Worm (Caenorhabditis elegans): ENCODE data around the gene Y57G7A.5.

The Y57G7A.5 gene

DNA sequence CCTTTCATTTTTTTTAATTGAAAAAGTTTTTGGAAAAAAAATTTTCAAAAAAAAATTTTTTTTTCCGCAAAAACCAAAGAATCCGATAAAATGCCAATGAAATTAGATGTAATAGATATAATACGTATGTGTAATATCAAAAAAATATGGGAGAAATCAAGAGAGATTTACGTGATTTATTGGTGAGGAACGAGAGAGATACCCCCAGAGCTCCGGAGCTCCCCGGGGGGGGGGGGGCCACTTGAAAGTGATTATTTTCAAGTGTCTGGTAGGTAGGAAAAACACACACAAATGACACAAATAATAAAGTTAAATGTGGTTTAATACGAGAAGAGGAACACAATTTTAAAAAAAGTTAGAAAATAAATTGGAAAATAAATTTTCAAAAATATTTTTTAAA lies 1.4 kb upstream of the Y57G7A.5 start, which contains the start of gene Y57G7A.11:
Gene Y57G7A.11, minus strand, starts transcription at position 101 of the 400 bp plus-strand sequence.
- no peak for TF ChIP-seq hlh-8 (tag; optimal IDR thresholded peaks at IDR 0.05)
- TF ChIP-seq hlh-30 (tag; optimal IDR thresholded peaks at IDR 0.05; ENCODE audit: insufficient read depth) = no peak
- TF ChIP-seq pros-1 (tag; optimal IDR thresholded peaks at IDR 0.05) = no peak
- no peak for TF ChIP-seq dve-1 (tag; optimal IDR thresholded peaks at IDR 0.05)
- no peak for TF ChIP-seq ets-4 (tag; optimal IDR thresholded peaks at IDR 0.05)
- no peak for TF ChIP-seq unc-42 (tag; optimal IDR thresholded peaks at IDR 0.05)
- no peak for TF ChIP-seq ceh-6 (GFP tag; optimal IDR thresholded peaks at IDR 0.05)
- no peak for TF ChIP-seq rnt-1 (tag; optimal IDR thresholded peaks at IDR 0.05)
- no peak for TF ChIP-seq C38D4.7 (GFP tag; optimal IDR thresholded peaks at IDR 0.05)
- no peak for TF ChIP-seq nhr-232 (tag; optimal IDR thresholded peaks at IDR 0.05)

DNA sequence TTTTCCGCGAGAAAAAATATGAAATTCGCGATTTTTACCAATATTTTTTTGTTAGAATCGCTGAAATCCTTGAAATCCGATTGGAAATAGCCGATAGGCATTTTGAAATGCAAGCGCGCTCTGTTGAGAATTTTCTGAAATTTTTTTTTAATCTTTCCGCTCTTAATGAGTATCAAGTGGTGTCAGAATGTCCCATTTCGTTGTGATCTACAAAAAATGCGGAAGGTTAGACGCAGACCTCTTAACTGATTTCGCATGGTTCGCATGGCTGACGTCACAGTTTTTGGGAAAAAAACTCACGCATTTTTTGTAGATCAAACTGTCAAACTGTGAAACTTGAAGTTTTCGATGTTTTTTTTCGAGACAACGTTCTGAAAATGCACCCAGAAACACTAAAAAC lies 3.5 kb downstream of the Y57G7A.5 start, which contains the start of gene srw-66:
Gene srw-66, minus strand, starts transcription at position 101 of the 400 bp plus-strand sequence.
- TF ChIP-seq mec-3 (tag; optimal IDR thresholded peaks at IDR 0.05; ENCODE audit: borderline replicate concordance) (no peak), ceh-2 (tag; optimal IDR thresholded peaks at IDR 0.05) (no peak), zip-5 (tag; optimal IDR thresholded peaks at IDR 0.05) (no peak), madf-2 (tag; optimal IDR thresholded peaks at IDR 0.05) (no peak), ceh-18 (tag; optimal IDR thresholded peaks at IDR 0.05) (no peak), rnt-1 (tag; optimal IDR thresholded peaks at IDR 0.05) (no peak), gmeb-2 (tag; optimal IDR thresholded peaks at IDR 0.05) (no peak), T23F11.4 (GFP tag; optimal IDR thresholded peaks at IDR 0.05) (no peak), nhr-232 (tag; optimal IDR thresholded peaks at IDR 0.05) (no peak), ceh-14 (tag; optimal IDR thresholded peaks at IDR 0.05) (no peak), Y22D7AL.16 (tag; optimal IDR thresholded peaks at IDR 0.05) (no peak), pha-2 (tag; optimal IDR thresholded peaks at IDR 0.05) (no peak), sdc-2 (tag; optimal IDR thresholded peaks at IDR 0.05) (no peak), ttx-3 (tag; optimal IDR thresholded peaks at IDR 0.05) (no peak), fkh-10 (GFP tag; optimal IDR thresholded peaks at IDR 0.05) (no peak), ets-4 (tag; optimal IDR thresholded peaks at IDR 0.05) (no peak), sox-4 (tag; optimal IDR thresholded peaks at IDR 0.05) (no peak), lin-11 (tag; optimal IDR thresholded peaks at IDR 0.05) (no peak)

DNA sequence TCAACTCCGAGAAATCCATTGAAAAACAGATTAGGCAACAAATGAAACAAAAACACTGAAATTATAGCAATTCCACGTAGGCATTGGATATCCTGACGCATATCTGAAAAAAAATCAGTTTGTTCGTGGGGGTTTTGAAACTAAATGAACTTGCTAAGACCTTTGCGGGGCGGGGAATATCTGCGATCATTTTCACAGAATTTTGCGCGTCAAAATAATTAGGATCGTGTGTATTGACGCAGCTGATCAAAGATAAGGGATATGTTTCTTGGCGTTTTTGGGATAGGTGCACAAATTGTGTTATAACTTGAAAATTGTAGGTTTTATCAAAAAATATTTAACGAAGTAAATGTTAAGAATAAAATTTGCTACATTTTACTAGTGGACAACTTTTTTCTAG lies 8.5 kb downstream of the Y57G7A.5 start, which contains the start of gene oac-30:
Gene oac-30, minus strand, starts transcription at position 101 of the 400 bp plus-strand sequence.
- no peak for TF ChIP-seq nfya-1 (tag; optimal IDR thresholded peaks at IDR 0.05)
- no peak for TF ChIP-seq rnt-1 (tag; optimal IDR thresholded peaks at IDR 0.05)
- no peak for TF ChIP-seq elt-4 (tag; optimal IDR thresholded peaks at IDR 0.05)
- no peak for TF ChIP-seq ceh-22 (tag; optimal IDR thresholded peaks at IDR 0.05)
- no peak for TF ChIP-seq ceh-6 (GFP tag; optimal IDR thresholded peaks at IDR 0.05)
- no peak for TF ChIP-seq che-1 (tag; optimal IDR thresholded peaks at IDR 0.05)
- TF ChIP-seq ceh-9 (tag; optimal IDR thresholded peaks at IDR 0.05) = no peak
- no peak for TF ChIP-seq zip-5 (tag; optimal IDR thresholded peaks at IDR 0.05)

DNA sequence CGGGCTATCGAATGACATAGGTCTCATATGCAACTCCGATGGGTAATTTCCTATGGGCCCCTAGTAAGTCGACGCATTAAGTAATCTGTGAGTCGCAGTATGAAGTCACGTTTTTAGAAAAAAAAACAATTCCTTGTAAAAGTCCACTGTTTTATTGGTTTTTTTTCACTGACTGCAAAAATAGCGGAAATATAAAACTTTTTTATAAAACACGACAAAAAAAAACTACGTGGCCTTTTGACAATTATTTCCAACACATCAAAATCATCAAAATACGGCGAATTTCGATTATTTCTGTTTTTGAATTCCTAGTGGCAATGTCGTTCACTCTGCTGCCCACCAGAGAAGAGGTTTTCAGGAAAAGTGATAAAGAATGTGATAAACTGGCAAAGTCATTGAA lies 16.7 kb downstream of the Y57G7A.5 start, which contains the start of gene clpr-2:
Gene clpr-2, plus strand, starts transcription at position 301 of the 400 bp plus-strand sequence.
- no peak for TF ChIP-seq zip-5 (tag; optimal IDR thresholded peaks at IDR 0.05)
- TF ChIP-seq C38D4.7 (GFP tag; optimal IDR thresholded peaks at IDR 0.05) = no peak
- no peak for TF ChIP-seq ahr-1 (tag; optimal IDR thresholded peaks at IDR 0.05)
- no peak for TF ChIP-seq T23F11.4 (GFP tag; optimal IDR thresholded peaks at IDR 0.05)
- TF ChIP-seq elt-4 (tag; optimal IDR thresholded peaks at IDR 0.05) = no peak
- no peak for TF ChIP-seq pag-3 (tag; optimal IDR thresholded peaks at IDR 0.05; ENCODE audit: borderline replicate concordance)
- TF ChIP-seq che-1 (tag; optimal IDR thresholded peaks at IDR 0.05) = no peak
- no peak for TF ChIP-seq dve-1 (tag; optimal IDR thresholded peaks at IDR 0.05)

DNA sequence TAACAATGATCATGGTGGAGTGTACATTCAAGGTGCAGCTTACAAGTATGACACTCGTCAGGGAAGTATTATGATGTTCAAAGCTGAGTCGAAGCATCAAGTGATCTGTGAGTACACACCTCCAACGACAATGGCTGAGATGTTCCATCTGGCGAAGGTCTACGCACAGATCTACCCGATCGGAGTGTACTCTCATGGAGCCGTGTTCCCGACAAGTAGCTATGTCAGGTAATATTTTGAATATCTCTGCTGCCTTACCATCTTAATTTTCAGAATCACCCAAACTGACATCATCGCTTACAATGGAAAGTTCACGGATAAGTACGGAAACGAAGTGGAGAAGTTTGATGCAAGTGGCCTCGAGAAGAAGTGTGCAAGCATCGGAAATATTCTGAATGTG lies 18.6 kb downstream of the Y57G7A.5 start:
- no peak for TF ChIP-seq mec-3 (tag; optimal IDR thresholded peaks at IDR 0.05; ENCODE audit: borderline replicate concordance)
- no peak for TF ChIP-seq pax-1 (tag; optimal IDR thresholded peaks at IDR 0.05)
- no peak for TF ChIP-seq ets-4 (tag; optimal IDR thresholded peaks at IDR 0.05)
- no peak for TF ChIP-seq C38D4.7 (GFP tag; optimal IDR thresholded peaks at IDR 0.05)
- no peak for TF ChIP-seq fkh-10 (GFP tag; optimal IDR thresholded peaks at IDR 0.05)
- no peak for TF ChIP-seq F13H6.1 (tag; optimal IDR thresholded peaks at IDR 0.05)
- TF ChIP-seq hlh-15 (tag; optimal IDR thresholded peaks at IDR 0.05) = no peak
- TF ChIP-seq pag-3 (tag; optimal IDR thresholded peaks at IDR 0.05; ENCODE audit: borderline replicate concordance) = no peak
- no peak for TF ChIP-seq pros-1 (tag; optimal IDR thresholded peaks at IDR 0.05)
- TF ChIP-seq ref-2 (tag; optimal IDR thresholded peaks at IDR 0.05) = no peak
- no peak for TF ChIP-seq ceh-6 (GFP tag; optimal IDR thresholded peaks at IDR 0.05)
- no peak for TF ChIP-seq hlh-30 (tag; optimal IDR thresholded peaks at IDR 0.05; ENCODE audit: insufficient read depth)
- TF ChIP-seq ceh-31 (tag; optimal IDR thresholded peaks at IDR 0.05) = no peak
- TF ChIP-seq dve-1 (tag; optimal IDR thresholded peaks at IDR 0.05) = no peak
- no peak for TF ChIP-seq ama-1 (optimal IDR thresholded peaks at IDR 0.05)
- no peak for TF ChIP-seq ceh-48 (tag; optimal IDR thresholded peaks at IDR 0.05)
- no peak for TF ChIP-seq sox-2 (GFP tag; IDR thresholded peaks at IDR 0.05)
- no peak for TF ChIP-seq sox-4 (tag; optimal IDR thresholded peaks at IDR 0.05)
- TF ChIP-seq gmeb-2 (tag; optimal IDR thresholded peaks at IDR 0.05) = no peak

Measured in whole organism, late embryonic.